Fruit fly (Drosophila melanogaster) whole organism: ENCODE data around the gene GluRIB.

Experiments used
- EcR ChIP-seq, 2 experiments: fragments of >200 bp; optimal IDR thresholded peaks; 2 replicates each; lab custom pipeline; 2017; ENCODE audit warnings: missing biosample characterization in 2 of 2, missing genetic modification characterization in 2 of 2, missing genetic modification reagents in 2 of 2
- pan ChIP-seq: fragments of >200 bp; optimal IDR thresholded peaks from 2 replicates; lab custom pipeline; 2017
- psq ChIP-seq: fragments of >200 bp; optimal IDR thresholded peaks from 2 replicates; lab custom pipeline; 2017
- usp ChIP-seq: fragments of >200 bp; optimal IDR thresholded peaks from 2 replicates; lab custom pipeline; 2017; ENCODE audit warnings: missing biosample characterization, missing genetic modification characterization, mixed read lengths

dm6 chr3L:9236548-9236947 lies 15.2 kb upstream of the GluRIB start, which contains the start of gene CG4483:
- TF ChIP-seq usp (GFP tag; lab: Kevin White, UChicago) (no peak), psq (no peak), pan (no peak), EcR (GFP tag; optimal IDR thresholded peaks at IDR 0.05; lab: Kevin White, UChicago) (no peak)
